Fruit fly (Drosophila melanogaster) whole organism, pupa: ENCODE data around the gene Or85c.

Experiments
- CG10348 ChIP-seq: fragments of 200-800 bp; sonication (Bioruptor generic); IDR thresholded peaks from 2 replicates; pipeline ENCODE4 v1.3.6; 2022; ENCODE audit warnings: missing biosample characterization, missing genetic modification characterization
- CG12605 ChIP-seq: fragments of 200-800 bp; sonication (Bioruptor generic); IDR thresholded peaks from 2 replicates; pipeline ENCODE4 v1.3.6; 2022; ENCODE audit warnings: missing biosample characterization, missing genetic modification characterization
- CG14655 ChIP-seq: fragments of 200-800 bp; sonication (Bioruptor generic); optimal IDR thresholded peaks from 3 replicates; lab custom pipeline; 2017; ENCODE audit warnings: mild to moderate bottlenecking, missing biosample characterization, missing genetic modification reagents, missing genetic modification characterization
- CG15710 ChIP-seq: fragments of 200-800 bp; sonication (Bioruptor generic); optimal IDR thresholded peaks from 2 replicates; lab custom pipeline; 2018; ENCODE audit warnings: missing biosample characterization, mild to moderate bottlenecking, missing genetic modification characterization, moderate library complexity
- CG17806 ChIP-seq: fragments of 200-800 bp; sonication (Bioruptor generic); optimal IDR thresholded peaks from 2 replicates; lab custom pipeline; 2018; ENCODE audit warnings: missing biosample characterization, mild to moderate bottlenecking, missing genetic modification characterization, moderate library complexity
- CG32121 ChIP-seq: fragments of 200-800 bp; sonication (Bioruptor generic); IDR thresholded peaks from 2 replicates; pipeline ENCODE4 v1.3.6; 2022; ENCODE audit warnings: missing biosample characterization, missing genetic modification characterization
- CG4496 ChIP-seq: fragments of 200-800 bp; sonication (Bioruptor generic); IDR thresholded peaks from 3 replicates; pipeline ENCODE4 v1.3.6; 2022; ENCODE audit warnings: missing biosample characterization, missing genetic modification characterization
- CG8301 ChIP-seq: fragments of 200-800 bp; sonication (Bioruptor generic); optimal IDR thresholded peaks from 2 replicates; lab custom pipeline; 2018; ENCODE audit warnings: missing biosample characterization, mild to moderate bottlenecking, missing genetic modification characterization
- CG9948 ChIP-seq: fragments of 200-800 bp; sonication (Bioruptor generic); optimal IDR thresholded peaks from 2 replicates; lab custom pipeline; 2018; ENCODE audit warnings: missing biosample characterization, mild to moderate bottlenecking, missing genetic modification characterization, moderate library complexity
- EcR ChIP-seq: fragments of 200-800 bp; sonication (Bioruptor generic); optimal IDR thresholded peaks from 3 replicates; lab custom pipeline; 2019; ENCODE audit warnings: missing biosample characterization, missing genetic modification characterization, mild to moderate bottlenecking, moderate library complexity, missing genetic modification reagents
- Ets98B ChIP-seq: fragments of 200-800 bp; sonication (Bioruptor generic); IDR thresholded peaks from 2 replicates; pipeline ENCODE4 v1.3.6; 2022; ENCODE audit warnings: missing biosample characterization, missing genetic modification characterization
- Pif1A ChIP-seq: fragments of 200-800 bp; sonication (Bioruptor generic); optimal IDR thresholded peaks from 3 replicates; lab custom pipeline; 2016; ENCODE audit warnings: missing biosample characterization, missing genetic modification characterization
- Snoo ChIP-seq: fragments of 200-800 bp; sonication (Bioruptor generic); optimal IDR thresholded peaks from 3 replicates; lab custom pipeline; 2017; ENCODE audit warnings: missing biosample characterization, mild to moderate bottlenecking, missing genetic modification characterization, inconsistent platforms
- gl ChIP-seq: fragments of 200-800 bp; sonication (Bioruptor generic); optimal IDR thresholded peaks from 2 replicates; lab custom pipeline; 2018; ENCODE audit warnings: missing biosample characterization, mild to moderate bottlenecking, missing genetic modification characterization

- TF ChIP-seq CG15710 (tag; lab: Kevin White, UChicago) (no peak), EcR (GFP tag; lab: Kevin White, UChicago) (no peak), CG32121 (no peak), Pif1A (GFP tag; lab: Kevin White, UChicago) (no peak), CG14655 (GFP tag; lab: Kevin White, UChicago) (no peak), CG17806 (tag; lab: Kevin White, UChicago) (no peak), gl (tag; lab: Kevin White, UChicago) (no peak), CG12605 (GFP tag; lab: Robert Waterston, UW) (no peak), Ets98B (GFP tag; lab: Robert Waterston, UW) (no peak), CG4496 (GFP tag; lab: Robert Waterston, UW) (no peak), CG8301 (tag; lab: Kevin White, UChicago) (no peak), CG10348 (GFP tag; lab: Robert Waterston, UW) (no peak), CG9948 (tag; lab: Kevin White, UChicago) (no peak), Snoo (tag; lab: Kevin White, UChicago) (no peak)
These were observed 8.0 kb upstream of the Or85c start for dm6 chr3R:8520809-8521208.
